Fruit fly (Drosophila melanogaster) whole organism, embryonic: Measurements from ENCODE around the gene CG6231.
A peak's percentile ranks its signal among the peaks of the same experiment; 100 is the strongest.

Experiments
- Adf1 ChIP-seq: fragments of 200-800 bp; sonication (Bioruptor generic); IDR thresholded peaks from 2 replicates; pipeline ENCODE4 v1.3.6; 2022; ENCODE audit warnings: missing biosample characterization, missing genetic modification characterization
- Asciz ChIP-seq: fragments of 200-800 bp; sonication (Bioruptor generic); optimal IDR thresholded peaks from 2 replicates; lab custom pipeline; 2017; ENCODE audit warnings: missing biosample characterization, mild to moderate bottlenecking, missing genetic modification characterization, missing genetic modification reagents
- B-H2 ChIP-seq: fragments of 200-800 bp; sonication (Bioruptor generic); optimal IDR thresholded peaks from 2 replicates; lab custom pipeline; 2018; ENCODE audit warnings: missing biosample characterization, mild to moderate bottlenecking, missing genetic modification characterization
- Bdp1 ChIP-seq: fragments of 200-800 bp; sonication (Bioruptor generic); optimal IDR thresholded peaks from 3 replicates; lab custom pipeline; 2016; ENCODE audit warnings: missing biosample characterization, missing genetic modification characterization
- CG10654 ChIP-seq: fragments of 200-800 bp; sonication (Bioruptor generic); optimal IDR thresholded peaks from 2 replicates; lab custom pipeline; 2016; ENCODE audit warnings: missing biosample characterization, missing genetic modification characterization
- CG11695 ChIP-seq: fragments of 200-800 bp; sonication (Bioruptor generic); IDR thresholded peaks from 3 replicates; pipeline ENCODE4 v1.3.6; 2022; ENCODE audit warnings: missing biosample characterization, missing genetic modification characterization
- CG12299 ChIP-seq: fragments of 200-800 bp; sonication (Bioruptor generic); optimal IDR thresholded peaks from 2 replicates; lab custom pipeline; 2018; ENCODE audit warnings: missing biosample characterization, mild to moderate bottlenecking, missing genetic modification characterization
- CG12659 ChIP-seq: fragments of 200-800 bp; sonication (Bioruptor generic); optimal IDR thresholded peaks from 3 replicates; lab custom pipeline; 2017; ENCODE audit warnings: mild to moderate bottlenecking, missing biosample characterization, missing genetic modification reagents, missing genetic modification characterization
- CG12769 ChIP-seq: fragments of 200-800 bp; sonication (Bioruptor generic); optimal IDR thresholded peaks from 2 replicates; lab custom pipeline; 2019; ENCODE audit warnings: missing biosample characterization, mild to moderate bottlenecking, missing genetic modification characterization, moderate library complexity
- CG13296 ChIP-seq: fragments of 200-800 bp; sonication (Bioruptor generic); optimal IDR thresholded peaks from 3 replicates; lab custom pipeline; 2018; ENCODE audit warnings: missing biosample characterization, mild to moderate bottlenecking, missing genetic modification characterization
- CG15696 ChIP-seq: fragments of 200-800 bp; sonication (Bioruptor generic); optimal IDR thresholded peaks from 2 replicates; lab custom pipeline; 2019; ENCODE audit warnings: missing biosample characterization, mild to moderate bottlenecking, missing genetic modification characterization, moderate library complexity
- CG17186 ChIP-seq: fragments of 200-800 bp; sonication (Bioruptor generic); optimal IDR thresholded peaks from 3 replicates; lab custom pipeline; 2017; ENCODE audit warnings: missing biosample characterization, missing genetic modification reagents, missing genetic modification characterization
- CG1792 ChIP-seq: fragments of 200-800 bp; sonication (Bioruptor generic); optimal IDR thresholded peaks from 2 replicates; lab custom pipeline; 2016; ENCODE audit warnings: missing biosample characterization, missing genetic modification characterization
- CG1832 ChIP-seq: fragments of 200-800 bp; sonication (Bioruptor generic); optimal IDR thresholded peaks from 2 replicates; lab custom pipeline; 2017; ENCODE audit warnings: missing biosample characterization, mild to moderate bottlenecking, missing genetic modification characterization, inconsistent platforms
- CG18619 ChIP-seq: fragments of 200-800 bp; sonication (Bioruptor generic); optimal IDR thresholded peaks from 3 replicates; lab custom pipeline; 2017; ENCODE audit warnings: missing biosample characterization, mild to moderate bottlenecking, missing genetic modification characterization
- CG2199 ChIP-seq: fragments of 200-800 bp; sonication (Bioruptor generic); IDR thresholded peaks from 3 replicates; pipeline ENCODE4 v1.3.6; 2022; ENCODE audit warnings: missing biosample characterization, missing genetic modification characterization
- CG42726 ChIP-seq: fragments of 200-800 bp; sonication (Bioruptor generic); IDR thresholded peaks from 2 replicates; pipeline ENCODE4 v1.3.6; 2022; ENCODE audit warnings: missing biosample characterization, missing genetic modification characterization; ENCODE audit not compliant: partially characterized antibody
- CG5180 ChIP-seq: fragments of 200-800 bp; sonication (Bioruptor generic); optimal IDR thresholded peaks from 3 replicates; lab custom pipeline; 2017; ENCODE audit warnings: missing biosample characterization, missing genetic modification characterization, mild to moderate bottlenecking, moderate library complexity, missing genetic modification reagents
- CG6791 ChIP-seq: fragments of 200-800 bp; sonication (Bioruptor generic); IDR thresholded peaks from 3 replicates; pipeline ENCODE4 v1.3.6; 2022; ENCODE audit warnings: missing biosample characterization, missing genetic modification characterization; ENCODE audit not compliant: partially characterized antibody
- CG8478 ChIP-seq: fragments of >200 bp; optimal IDR thresholded peaks from 2 replicates; lab custom pipeline; 2018
- CG8765 ChIP-seq: fragments of 200-800 bp; sonication (Bioruptor generic); IDR thresholded peaks from 2 replicates; pipeline ENCODE4 v1.3.6; 2022; ENCODE audit warnings: missing biosample characterization, missing genetic modification characterization
- CG9876 ChIP-seq: fragments of 200-800 bp; sonication (Bioruptor generic); optimal IDR thresholded peaks from 2 replicates; lab custom pipeline; 2016; ENCODE audit warnings: missing biosample characterization, missing genetic modification characterization
- Chrac-16 ChIP-seq: fragments of 200-800 bp; sonication (Bioruptor generic); optimal IDR thresholded peaks from 3 replicates; lab custom pipeline; 2016; ENCODE audit warnings: missing biosample characterization, missing genetic modification characterization
- Dp ChIP-seq: fragments of 200-800 bp; sonication (Bioruptor generic); optimal IDR thresholded peaks from 2 replicates; lab custom pipeline; 2018; ENCODE audit warnings: missing biosample characterization, mild to moderate bottlenecking, missing genetic modification characterization, moderate library complexity
- E2f1 ChIP-seq: fragments of 200-800 bp; sonication (Bioruptor generic); IDR thresholded peaks from 2 replicates; pipeline ENCODE4 v1.3.6; 2022; ENCODE audit warnings: missing biosample characterization, missing genetic modification characterization
- HmgD ChIP-seq: fragments of 200-800 bp; sonication (Bioruptor generic); optimal IDR thresholded peaks from 3 replicates; lab custom pipeline; 2016; ENCODE audit warnings: missing biosample characterization, missing genetic modification characterization
- Oli ChIP-seq: fragments of 200-800 bp; sonication (Bioruptor generic); optimal IDR thresholded peaks from 2 replicates; lab custom pipeline; 2018; ENCODE audit warnings: missing biosample characterization, mild to moderate bottlenecking, missing genetic modification characterization, moderate library complexity
- Rx ChIP-seq: fragments of 200-800 bp; sonication (Bioruptor generic); IDR thresholded peaks from 2 replicates; pipeline ENCODE4 v1.3.6; 2022; ENCODE audit warnings: missing biosample characterization, missing genetic modification characterization
- Sin3A ChIP-seq: fragments of >200 bp; optimal IDR thresholded peaks from 2 replicates; lab custom pipeline; 2018
- Sox102F ChIP-seq: fragments of 200-800 bp; sonication (Bioruptor generic); optimal IDR thresholded peaks from 2 replicates; lab custom pipeline; 2018; ENCODE audit warnings: missing biosample characterization, mild to moderate bottlenecking, missing genetic modification characterization, moderate library complexity
- bcd ChIP-seq: fragments of 200-800 bp; sonication (Bioruptor generic); optimal IDR thresholded peaks from 2 replicates; lab custom pipeline; 2017; ENCODE audit warnings: missing biosample characterization, mild to moderate bottlenecking, missing genetic modification characterization
- cas ChIP-seq: fragments of 200-800 bp; sonication (Bioruptor generic); IDR thresholded peaks from 2 replicates; pipeline ENCODE4 v1.3.6; 2022; ENCODE audit warnings: missing biosample characterization, missing genetic modification characterization
- chinmo ChIP-seq: fragments of 200-800 bp; sonication (Bioruptor generic); IDR thresholded peaks from 4 replicates; pipeline ENCODE4 v1.3.6; 2022; ENCODE audit warnings: missing biosample characterization, missing genetic modification characterization; ENCODE audit not compliant: partially characterized antibody
- chm ChIP-seq: fragments of 200-800 bp; sonication (Bioruptor generic); IDR thresholded peaks from 2 replicates; pipeline ENCODE4 v1.3.6; 2022; ENCODE audit warnings: missing biosample characterization, missing genetic modification characterization
- fd96Cb ChIP-seq: fragments of 200-800 bp; sonication (Bioruptor generic); optimal IDR thresholded peaks from 2 replicates; lab custom pipeline; 2018; ENCODE audit warnings: missing biosample characterization, mild to moderate bottlenecking, missing genetic modification characterization, moderate library complexity
- gcm2 ChIP-seq: fragments of 200-800 bp; sonication (Bioruptor generic); optimal IDR thresholded peaks from 2 replicates; lab custom pipeline; 2016; ENCODE audit warnings: missing biosample characterization, missing genetic modification characterization
- gem ChIP-seq: fragments of 200-800 bp; sonication (Bioruptor generic); optimal IDR thresholded peaks from 2 replicates; lab custom pipeline; 2019; ENCODE audit warnings: missing biosample characterization, mild to moderate bottlenecking, missing genetic modification characterization, moderate library complexity
- hbn ChIP-seq: fragments of 200-800 bp; sonication (Bioruptor generic); IDR thresholded peaks from 2 replicates; pipeline ENCODE4 v1.3.6; 2022; ENCODE audit warnings: missing biosample characterization, missing genetic modification characterization; ENCODE audit not compliant: partially characterized antibody
- hkb ChIP-seq, 2 experiments: fragments of 200-800 bp in 1 of 2; fragments of >200 bp in 1 of 2; sonication (Bioruptor generic) in 1 of 2; IDR thresholded peaks in 1 of 2; optimal IDR thresholded peaks in 1 of 2; 2 replicates each; pipeline versions ENCODE4 v1.3.6 to Lab custom; 2017 to 2022; ENCODE audit warnings: missing biosample characterization in 1 of 2, missing genetic modification characterization in 1 of 2
- lbe ChIP-seq: fragments of 200-800 bp; sonication (Bioruptor generic); optimal IDR thresholded peaks from 2 replicates; lab custom pipeline; 2016; ENCODE audit warnings: missing biosample characterization, mild to moderate bottlenecking, missing genetic modification characterization
- lmd ChIP-seq: fragments of 200-800 bp; sonication (Bioruptor generic); IDR thresholded peaks from 2 replicates; pipeline ENCODE4 v1.3.6; 2022; ENCODE audit warnings: missing biosample characterization, missing genetic modification characterization
- maf-S ChIP-seq: fragments of 200-800 bp; sonication (Bioruptor generic); optimal IDR thresholded peaks from 2 replicates; lab custom pipeline; 2016; ENCODE audit warnings: missing biosample characterization, missing genetic modification characterization
- sd ChIP-seq: fragments of 200-800 bp; sonication (Bioruptor generic); optimal IDR thresholded peaks from 3 replicates; lab custom pipeline; 2018; ENCODE audit warnings: missing biosample characterization, mild to moderate bottlenecking, missing genetic modification characterization, moderate library complexity
- shn ChIP-seq: fragments of 200-800 bp; sonication (Bioruptor generic); optimal IDR thresholded peaks from 3 replicates; lab custom pipeline; 2016; ENCODE audit warnings: missing biosample characterization, missing genetic modification characterization
- slp2 ChIP-seq: fragments of 200-800 bp; sonication (Bioruptor generic); optimal IDR thresholded peaks from 2 replicates; lab custom pipeline; 2016; ENCODE audit warnings: missing biosample characterization, missing genetic modification characterization
- so ChIP-seq: fragments of 200-800 bp; sonication (Bioruptor generic); IDR thresholded peaks from 3 replicates; pipeline ENCODE4 v1.3.6; 2022; ENCODE audit warnings: missing biosample characterization, missing genetic modification characterization
- tap ChIP-seq: fragments of 200-800 bp; optimal IDR thresholded peaks from 3 replicates; lab custom pipeline; 2019; ENCODE audit warnings: missing biosample characterization, mild to moderate bottlenecking, missing genetic modification characterization, moderate library complexity
- tna ChIP-seq: fragments of 200-800 bp; sonication (Bioruptor generic); IDR thresholded peaks from 2 replicates; pipeline ENCODE4 v1.3.6; 2022; ENCODE audit warnings: missing biosample characterization, missing genetic modification characterization; ENCODE audit not compliant: partially characterized antibody
- twi ChIP-seq: fragments of 200-800 bp; optimal IDR thresholded peaks from 2 replicates; lab custom pipeline; 2019; ENCODE audit warnings: missing biosample characterization, mild to moderate bottlenecking, missing genetic modification characterization, moderate library complexity
- vfl ChIP-seq: fragments of 200-800 bp; sonication (Bioruptor generic); optimal IDR thresholded peaks from 2 replicates; lab custom pipeline; 2016; ENCODE audit warnings: missing biosample characterization, missing genetic modification characterization
- wdn ChIP-seq: fragments of 200-800 bp; sonication (Bioruptor generic); IDR thresholded peaks from 2 replicates; pipeline ENCODE4 v1.3.6; 2022; ENCODE audit warnings: missing biosample characterization, missing genetic modification characterization

The CG6231 gene

DNA sequence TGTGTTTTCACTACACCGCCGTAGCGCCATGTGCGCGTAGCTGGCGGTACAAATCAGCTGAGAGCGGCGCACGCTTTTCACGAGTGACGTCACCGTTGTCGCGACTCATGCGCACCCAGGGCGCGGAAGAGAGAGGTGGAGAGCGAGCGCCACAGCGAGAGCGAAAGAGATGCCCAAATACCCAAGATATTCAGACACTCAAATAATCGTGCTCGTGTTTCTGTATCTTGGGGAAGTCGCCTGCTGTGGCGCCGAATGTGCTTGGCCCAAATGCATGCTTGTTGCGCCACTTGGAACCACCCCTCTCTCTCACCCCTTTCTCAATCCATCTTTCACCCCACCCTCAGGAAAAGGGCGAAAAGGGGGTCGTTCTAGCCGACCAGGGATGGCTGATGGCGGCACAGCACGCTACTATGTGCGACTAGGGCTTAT is at the start of gene CG6231 (continued):
- no peak for TF ChIP-seq CG18619 (GFP tag; lab: Kevin White, UChicago)
- no peak for TF ChIP-seq CG8478
- TF ChIP-seq Sin3A = no peak
- no peak for TF ChIP-seq gcm2 (GFP tag; lab: Kevin White, UChicago)
- TF ChIP-seq sd = no peak
- TF ChIP-seq gem (tag; lab: Kevin White, UChicago) = no peak
- TF ChIP-seq so (GFP tag; lab: Robert Waterston, UW) = peak; percentile 64; the same call in 1 of the 3 replicates
- no peak for TF ChIP-seq vfl (GFP tag; lab: Kevin White, UChicago)
- TF ChIP-seq Dp (GFP tag; lab: Kevin White, UChicago) = no peak
- no peak for TF ChIP-seq wdn (GFP tag; lab: Robert Waterston, UW)
- TF ChIP-seq CG6791 (GFP tag; lab: Robert Waterston, UW) = 0 out of 3 replicates have a peak, but pooled peaks have one; percentile 32
- TF ChIP-seq E2f1 (GFP tag; lab: Robert Waterston, UW) = no peak; the same call in 1 of the 2 replicates
- TF ChIP-seq CG12769 (tag; lab: Kevin White, UChicago) = peak; percentile 9
- peak; percentile 92; the same call in 3 of the 4 replicates for TF ChIP-seq chinmo (GFP tag; lab: Robert Waterston, UW)
- no peak for TF ChIP-seq CG2199 (GFP tag; lab: Robert Waterston, UW)
- TF ChIP-seq CG5180 (GFP tag; lab: Kevin White, UChicago) = no peak
- TF ChIP-seq CG10654 (GFP tag; lab: Kevin White, UChicago) = no peak
- no peak for TF ChIP-seq Bdp1 (GFP tag; lab: Kevin White, UChicago)
- no peak for TF ChIP-seq CG11695 (GFP tag; lab: Robert Waterston, UW)
- TF ChIP-seq shn = no peak
- TF ChIP-seq CG15696 (tag; lab: Kevin White, UChicago) = no peak
- TF ChIP-seq HmgD (GFP tag; lab: Kevin White, UChicago) = no peak
- TF ChIP-seq CG17186 = no peak
- TF ChIP-seq CG42726 (GFP tag; lab: Robert Waterston, UW) = no peak
- peak; percentile 19; the same call in 1 of the 2 replicates for TF ChIP-seq tna (GFP tag; lab: Robert Waterston, UW)
- no peak for TF ChIP-seq Chrac-16 (GFP tag; lab: Kevin White, UChicago)
- TF ChIP-seq Rx (GFP tag; lab: Robert Waterston, UW) = no peak
- no peak for TF ChIP-seq CG12299 (tag; lab: Kevin White, UChicago)
- TF ChIP-seq lbe = no peak
- TF ChIP-seq chm (GFP tag; lab: Robert Waterston, UW) = no peak
- TF ChIP-seq twi (tag; lab: Kevin White, UChicago) = no peak
- peak; percentile 45; the same call in 1 of the 2 replicates for TF ChIP-seq Adf1
- no peak for TF ChIP-seq lmd (GFP tag; lab: Robert Waterston, UW)
- TF ChIP-seq tap (tag; lab: Kevin White, UChicago) = no peak
- TF ChIP-seq Sox102F (GFP tag; lab: Kevin White, UChicago) = no peak
- no peak for TF ChIP-seq maf-S (GFP tag; lab: Kevin White, UChicago)
- no peak for TF ChIP-seq slp2 (GFP tag; lab: Kevin White, UChicago)
- TF ChIP-seq Asciz (GFP tag; lab: Kevin White, UChicago) = no peak
- TF ChIP-seq Oli (tag; lab: Kevin White, UChicago) = no peak
- no peak for TF ChIP-seq fd96Cb (tag; lab: Kevin White, UChicago)
- no peak for TF ChIP-seq cas (GFP tag; lab: Robert Waterston, UW)
- TF ChIP-seq CG13296 (GFP tag; lab: Kevin White, UChicago) = no peak
- no peak for TF ChIP-seq CG1792 (GFP tag; lab: Kevin White, UChicago)
- no peak for TF ChIP-seq hkb (optimal IDR thresholded peaks at IDR 0.05; lab: Kevin White, UChicago)
- no peak for TF ChIP-seq hkb (GFP tag; IDR thresholded peaks at IDR 0.05; lab: Robert Waterston, UW)
- TF ChIP-seq hbn (GFP tag; lab: Robert Waterston, UW) = peak; percentile 45; the same call in 1 of the 2 replicates
- no peak for TF ChIP-seq bcd (GFP tag; lab: Kevin White, UChicago)
- no peak for TF ChIP-seq CG9876 (GFP tag; lab: Kevin White, UChicago)
- TF ChIP-seq CG1832 (GFP tag; lab: Kevin White, UChicago) = peak; percentile 64
- no peak for TF ChIP-seq CG8765 (GFP tag; lab: Robert Waterston, UW)
- TF ChIP-seq CG12659 (GFP tag; lab: Kevin White, UChicago) = no peak
- TF ChIP-seq B-H2 (GFP tag; lab: Kevin White, UChicago) = no peak
